Worm (Caenorhabditis elegans): ENCODE measurements around the gene H12C20.7.

ce11 chrV:11604484-11604883 lies 31.7 kb upstream of the H12C20.7 start, which contains the start of gene dhs-20:
- TF ChIP-seq fkh-10 (GFP tag; optimal IDR thresholded peaks at IDR 0.05) (no peak), aha-1 (tag; optimal IDR thresholded peaks at IDR 0.05) (no peak), nhr-76 (tag; optimal IDR thresholded peaks at IDR 0.05) (no peak), Y116A8C.19 (tag; optimal IDR thresholded peaks at IDR 0.05; ENCODE audit: borderline replicate concordance) (no peak), ztf-11 (tag; optimal IDR thresholded peaks at IDR 0.05) (no peak), ceh-88 (GFP tag; IDR thresholded peaks at IDR 0.05) (no peak), unc-86 (tag; optimal IDR thresholded peaks at IDR 0.05) (no peak), nhr-237 (tag; optimal IDR thresholded peaks at IDR 0.05) (no peak)

Data from whole organism, L1 larva.